Fruit fly (Drosophila melanogaster) whole organism, prepupa: ENCODE results near the gene CG4455.

Experiments
- CG10631 ChIP-seq: fragments of 200-800 bp; sonication (Bioruptor generic); optimal IDR thresholded peaks from 2 replicates; lab custom pipeline; 2016; ENCODE audit warnings: missing biosample characterization, missing genetic modification characterization
- CG10669 ChIP-seq: fragments of 200-800 bp; sonication (Bioruptor generic); optimal IDR thresholded peaks from 3 replicates; lab custom pipeline; 2018; ENCODE audit warnings: missing biosample characterization, mild to moderate bottlenecking, missing genetic modification characterization, moderate library complexity
- CG11294 ChIP-seq: fragments of 200-800 bp; sonication (Bioruptor generic); IDR thresholded peaks from 2 replicates; pipeline ENCODE4 v1.3.6; 2022; ENCODE audit warnings: missing biosample characterization, missing genetic modification characterization
- CG11762 ChIP-seq: fragments of 200-800 bp; sonication (Bioruptor generic); optimal IDR thresholded peaks from 3 replicates; lab custom pipeline; 2016; ENCODE audit warnings: missing biosample characterization, missing genetic modification characterization; ENCODE audit not compliant: insufficient read depth
- CG11902 ChIP-seq: fragments of 200-800 bp; sonication (Bioruptor generic); optimal IDR thresholded peaks from 3 replicates; lab custom pipeline; 2016; ENCODE audit warnings: missing biosample characterization, missing genetic modification characterization
- CG1621 ChIP-seq: fragments of 200-800 bp; sonication (Bioruptor generic); optimal IDR thresholded peaks from 3 replicates; lab custom pipeline; 2018; ENCODE audit warnings: missing biosample characterization, mild to moderate bottlenecking, missing genetic modification characterization
- CG16779 ChIP-seq: fragments of 200-800 bp; sonication (Bioruptor generic); optimal IDR thresholded peaks from 3 replicates; lab custom pipeline; 2017; ENCODE audit warnings: missing biosample characterization, mild to moderate bottlenecking, missing genetic modification characterization
- CG3032 ChIP-seq: fragments of 200-800 bp; optimal IDR thresholded peaks from 2 replicates; lab custom pipeline; 2019; ENCODE audit warnings: missing biosample characterization, mild to moderate bottlenecking, missing genetic modification characterization, moderate library complexity
- CG31627 ChIP-seq: fragments of 200-800 bp; sonication (Bioruptor generic); optimal IDR thresholded peaks from 3 replicates; lab custom pipeline; 2016; ENCODE audit warnings: missing biosample characterization, missing genetic modification characterization
- CG32006 ChIP-seq: fragments of 200-800 bp; sonication (Bioruptor generic); optimal IDR thresholded peaks from 3 replicates; lab custom pipeline; 2017; ENCODE audit warnings: missing biosample characterization, mild to moderate bottlenecking, missing genetic modification characterization
- CG3919 ChIP-seq: fragments of 200-800 bp; sonication (Bioruptor generic); optimal IDR thresholded peaks from 3 replicates; lab custom pipeline; 2016; ENCODE audit warnings: missing biosample characterization, missing genetic modification characterization
- CG4318 ChIP-seq: fragments of 200-800 bp; sonication (Bioruptor generic); optimal IDR thresholded peaks from 3 replicates; lab custom pipeline; 2017; ENCODE audit warnings: missing biosample characterization, mild to moderate bottlenecking, missing genetic modification characterization
- CG6163 ChIP-seq: fragments of 200-800 bp; sonication (Bioruptor generic); IDR thresholded peaks from 3 replicates; pipeline ENCODE4 v1.3.6; 2022; ENCODE audit warnings: missing biosample characterization, missing genetic modification characterization
- CG6276 ChIP-seq: fragments of 200-800 bp; sonication (Bioruptor generic); optimal IDR thresholded peaks from 2 replicates; lab custom pipeline; 2017; ENCODE audit warnings: missing biosample characterization, mild to moderate bottlenecking, missing genetic modification characterization
- CG6808 ChIP-seq: fragments of 200-800 bp; sonication (Bioruptor generic); optimal IDR thresholded peaks from 3 replicates; lab custom pipeline; 2017; ENCODE audit warnings: missing biosample characterization, missing genetic modification characterization, mild to moderate bottlenecking, moderate library complexity, missing genetic modification reagents
- CG6854 ChIP-seq: fragments of 200-800 bp; sonication (Bioruptor generic); optimal IDR thresholded peaks from 2 replicates; lab custom pipeline; 2017; ENCODE audit warnings: missing biosample characterization, mild to moderate bottlenecking, missing genetic modification characterization
- CG7368 ChIP-seq: fragments of 200-800 bp; sonication (Bioruptor generic); optimal IDR thresholded peaks from 3 replicates; lab custom pipeline; 2016; ENCODE audit warnings: missing biosample characterization, missing genetic modification characterization
- CG8119 ChIP-seq: fragments of 200-800 bp; sonication (Bioruptor generic); IDR thresholded peaks from 3 replicates; pipeline ENCODE4 v1.3.6; 2022; ENCODE audit warnings: missing biosample characterization, missing genetic modification characterization
- CG8319 ChIP-seq: fragments of 200-800 bp; sonication (Bioruptor generic); optimal IDR thresholded peaks from 3 replicates; lab custom pipeline; 2016; ENCODE audit warnings: missing biosample characterization, missing genetic modification characterization
- CG8632 ChIP-seq: fragments of 200-800 bp; sonication (Bioruptor generic); optimal IDR thresholded peaks from 3 replicates; lab custom pipeline; 2016; ENCODE audit warnings: missing biosample characterization, missing genetic modification characterization
- CG9139 ChIP-seq: fragments of 200-800 bp; sonication (Bioruptor generic); optimal IDR thresholded peaks from 3 replicates; lab custom pipeline; 2017; ENCODE audit warnings: missing biosample characterization, mild to moderate bottlenecking, missing genetic modification characterization
- Eip75B ChIP-seq: fragments of 200-800 bp; sonication (Bioruptor generic); optimal IDR thresholded peaks from 3 replicates; lab custom pipeline; 2016; ENCODE audit warnings: missing biosample characterization, missing genetic modification characterization
- Eip78C ChIP-seq: fragments of 200-800 bp; sonication (Bioruptor generic); peaks from one replicate; lab custom pipeline; 2016; ENCODE audit warnings: missing biosample characterization, missing genetic modification characterization
- Eip93F ChIP-seq: fragments of 200-800 bp; sonication (Bioruptor generic); optimal IDR thresholded peaks from 2 replicates; lab custom pipeline; 2016; ENCODE audit warnings: missing biosample characterization, mild to moderate bottlenecking, missing genetic modification characterization
- Ets21C ChIP-seq: fragments of 200-800 bp; sonication (Bioruptor generic); optimal IDR thresholded peaks from 3 replicates; lab custom pipeline; 2016; ENCODE audit warnings: missing biosample characterization, missing genetic modification characterization
- Gug ChIP-seq: fragments of 200-800 bp; sonication (Bioruptor generic); IDR thresholded peaks from 2 replicates; pipeline ENCODE4 v1.3.6; 2022; ENCODE audit warnings: missing biosample characterization, missing genetic modification characterization
- Hr38 ChIP-seq: sonication (Bioruptor generic); optimal IDR thresholded peaks from 2 replicates; lab custom pipeline; 2016; ENCODE audit warnings: missing biosample characterization, missing genetic modification characterization
- Hr39 ChIP-seq: fragments of 200-800 bp; sonication (Bioruptor generic); optimal IDR thresholded peaks from 2 replicates; lab custom pipeline; 2016; ENCODE audit warnings: missing biosample characterization, missing genetic modification characterization
- Hr4 ChIP-seq: fragments of 200-800 bp; sonication (Bioruptor generic); optimal IDR thresholded peaks from 3 replicates; lab custom pipeline; 2016; ENCODE audit warnings: missing biosample characterization, missing genetic modification characterization
- Lpt ChIP-seq: fragments of 200-800 bp; sonication (Bioruptor generic); optimal IDR thresholded peaks from 3 replicates; lab custom pipeline; 2016; ENCODE audit warnings: missing biosample characterization, missing genetic modification characterization
- OdsH ChIP-seq: fragments of 200-800 bp; sonication (Bioruptor generic); optimal IDR thresholded peaks from 3 replicates; lab custom pipeline; 2016; ENCODE audit warnings: missing biosample characterization, missing genetic modification characterization
- Smox ChIP-seq: fragments of 200-800 bp; sonication (Bioruptor generic); optimal IDR thresholded peaks from 3 replicates; lab custom pipeline; 2016; ENCODE audit warnings: missing biosample characterization, missing genetic modification characterization
- Sox14 ChIP-seq: fragments of 200-800 bp; sonication (Bioruptor generic); optimal IDR thresholded peaks from 3 replicates; lab custom pipeline; 2016; ENCODE audit warnings: missing biosample characterization, missing genetic modification characterization
- Sox15 ChIP-seq: fragments of 200-800 bp; sonication (Bioruptor generic); optimal IDR thresholded peaks from 3 replicates; lab custom pipeline; 2016; ENCODE audit warnings: missing biosample characterization, missing genetic modification characterization
- achi ChIP-seq: fragments of 200-800 bp; sonication (Bioruptor generic); optimal IDR thresholded peaks from 3 replicates; lab custom pipeline; 2016; ENCODE audit warnings: missing biosample characterization, missing genetic modification characterization
- acj6 ChIP-seq: fragments of 200-800 bp; sonication (Bioruptor generic); optimal IDR thresholded peaks from 3 replicates; lab custom pipeline; 2016; ENCODE audit warnings: missing biosample characterization, missing genetic modification characterization
- cyc ChIP-seq: fragments of 200-800 bp; sonication (Bioruptor generic); optimal IDR thresholded peaks from 3 replicates; lab custom pipeline; 2016; ENCODE audit warnings: missing biosample characterization, missing genetic modification characterization
- eg ChIP-seq: fragments of 200-800 bp; sonication (Bioruptor generic); IDR thresholded peaks from 3 replicates; pipeline ENCODE4 v1.3.6; 2022; ENCODE audit warnings: missing biosample characterization, missing genetic modification characterization
- esn ChIP-seq: fragments of 200-800 bp; sonication (Bioruptor generic); optimal IDR thresholded peaks from 2 replicates; lab custom pipeline; 2016; ENCODE audit warnings: missing biosample characterization, mild to moderate bottlenecking, missing genetic modification characterization, moderate library complexity
- fd59A ChIP-seq: fragments of 200-800 bp; sonication (Bioruptor generic); optimal IDR thresholded peaks from 2 replicates; lab custom pipeline; 2017; ENCODE audit warnings: missing biosample characterization, mild to moderate bottlenecking, missing genetic modification characterization, missing genetic modification reagents
- fd85E ChIP-seq: fragments of 200-800 bp; sonication (Bioruptor generic); optimal IDR thresholded peaks from 3 replicates; lab custom pipeline; 2016; ENCODE audit warnings: missing biosample characterization, missing genetic modification characterization
- lz ChIP-seq: fragments of 200-800 bp; sonication (Bioruptor generic); optimal IDR thresholded peaks from 3 replicates; lab custom pipeline; 2016; ENCODE audit warnings: missing biosample characterization, missing genetic modification characterization
- pdm3 ChIP-seq: fragments of 200-800 bp; sonication (Bioruptor generic); optimal IDR thresholded peaks from 3 replicates; lab custom pipeline; 2016; ENCODE audit warnings: missing biosample characterization, missing genetic modification characterization
- salr ChIP-seq, 2 experiments: fragments of 200-800 bp; sonication (Bioruptor generic); optimal IDR thresholded peaks; 3 replicates each; lab custom pipeline; 2016 to 2018; ENCODE audit warnings: missing biosample characterization in 2 of 2, missing genetic modification characterization in 2 of 2, mild to moderate bottlenecking in 1 of 2
- spab ChIP-seq: fragments of 200-800 bp; sonication (Bioruptor generic); optimal IDR thresholded peaks from 2 replicates; lab custom pipeline; 2017; ENCODE audit warnings: missing biosample characterization, mild to moderate bottlenecking, missing genetic modification characterization, missing genetic modification reagents
- svp ChIP-seq: fragments of 200-800 bp; sonication (Bioruptor generic); peaks from one replicate; lab custom pipeline; 2016; ENCODE audit warnings: missing biosample characterization, missing genetic modification characterization
- topi ChIP-seq: fragments of 200-800 bp; sonication (Bioruptor generic); optimal IDR thresholded peaks from 3 replicates; lab custom pipeline; 2016; ENCODE audit warnings: missing biosample characterization, missing genetic modification characterization
- vri ChIP-seq: fragments of 200-800 bp; sonication (Bioruptor generic); optimal IDR thresholded peaks from 3 replicates; lab custom pipeline; 2016; ENCODE audit warnings: missing biosample characterization, mild to moderate bottlenecking, missing genetic modification characterization

CG4455 gene

DNA sequence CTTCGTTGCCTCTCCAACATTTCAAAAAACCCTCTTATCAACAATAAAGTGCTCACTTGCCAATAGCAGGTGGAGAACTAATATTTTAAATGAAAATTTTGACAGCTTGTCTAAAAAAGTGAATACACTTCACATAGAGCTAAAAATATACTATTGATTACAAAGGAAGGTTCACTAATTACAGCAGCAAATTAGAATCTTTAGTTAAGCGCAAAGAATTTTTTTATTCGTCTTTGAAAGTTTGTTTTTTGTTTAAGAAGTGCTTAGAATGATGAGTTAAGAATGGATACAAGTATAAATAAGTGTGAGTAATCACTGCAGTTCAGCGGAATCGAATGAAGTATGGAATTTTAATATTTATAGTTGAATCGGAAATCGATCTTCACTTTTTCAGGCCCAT, 10.5 kb upstream of the CG4455 start, which contains the start of gene CG44405:
Gene CG44405 (minus strand): TSS at position 101 of the 400 bp plus-strand sequence.
- TF ChIP-seq CG6163 (GFP tag; lab: Robert Waterston, UW) (no peak), CG6854 (GFP tag; lab: Kevin White, UChicago) (no peak), CG11762 (no peak), Hr39 (no peak), CG3032 (tag; lab: Kevin White, UChicago) (no peak), CG8632 (GFP tag; lab: Kevin White, UChicago) (no peak), CG7368 (GFP tag; lab: Kevin White, UChicago) (no peak), salr (GFP tag; optimal IDR thresholded peaks at IDR 0.05; lab: Kevin White, UChicago) (no peak), Lpt (GFP tag; lab: Kevin White, UChicago) (no peak), eg (GFP tag; lab: Robert Waterston, UW) (no peak), svp (GFP tag; lab: Kevin White, UChicago) (no peak), CG8319 (no peak), fd59A (GFP tag; lab: Kevin White, UChicago) (no peak), Eip75B (GFP tag; lab: Kevin White, UChicago) (no peak)

DNA sequence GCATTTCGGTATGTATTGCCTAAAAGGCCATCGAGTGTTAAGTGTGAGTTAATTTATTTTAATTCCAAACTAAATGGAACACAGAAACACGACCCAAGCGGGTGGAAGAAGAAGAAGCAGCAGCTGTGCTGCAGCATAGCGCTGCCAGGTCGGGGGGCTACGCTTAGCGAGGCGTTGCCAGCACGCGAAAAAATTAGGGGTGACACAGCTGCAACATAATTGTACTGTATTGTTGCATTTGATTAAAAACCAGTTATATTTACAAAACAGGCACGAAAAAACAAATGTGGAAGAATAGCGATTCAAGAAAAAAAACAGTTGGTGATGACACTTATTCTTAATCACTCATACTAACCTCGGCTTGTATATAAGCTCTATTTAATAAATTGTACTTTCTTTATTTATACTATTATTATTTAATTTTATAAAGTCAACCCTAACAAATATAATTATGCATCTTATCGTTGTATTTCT, 2.5 kb upstream of the CG4455 start:
- peak; percentile 78 for TF ChIP-seq Smox (GFP tag; lab: Kevin White, UChicago)
- TF ChIP-seq Sox15 (GFP tag; lab: Kevin White, UChicago): peak; percentile 76
- TF ChIP-seq Hr38 (GFP tag; lab: Kevin White, UChicago): no peak
- TF ChIP-seq Gug (GFP tag; lab: Robert Waterston, UW): peak; percentile 61; the same call in 1 of the 2 replicates
- TF ChIP-seq svp (GFP tag; lab: Kevin White, UChicago): peak; percentile 86
- peak; percentile 77 for TF ChIP-seq CG6163 (GFP tag; lab: Robert Waterston, UW)
- TF ChIP-seq Eip78C (GFP tag; lab: Kevin White, UChicago): no peak
- peak; percentile 86 for TF ChIP-seq esn (GFP tag; lab: Kevin White, UChicago)
- TF ChIP-seq CG11902: peak; percentile 64
- TF ChIP-seq CG10669 (GFP tag; lab: Kevin White, UChicago): no peak
- peak; percentile 30 for TF ChIP-seq spab (GFP tag; lab: Kevin White, UChicago)
- TF ChIP-seq Sox14: no peak
- peak; percentile 48 for TF ChIP-seq Eip93F (GFP tag; lab: Kevin White, UChicago)
- TF ChIP-seq CG9139: peak; percentile 6
- peak; percentile 88 for TF ChIP-seq Hr39
- peak; percentile 82 for TF ChIP-seq cyc (GFP tag; lab: Kevin White, UChicago)
- peak; percentile 37 for TF ChIP-seq CG6854 (GFP tag; lab: Kevin White, UChicago)
- TF ChIP-seq pdm3: no peak
- peak; percentile 81 for TF ChIP-seq eg (GFP tag; lab: Robert Waterston, UW)
- peak; percentile 76 for TF ChIP-seq CG10631 (GFP tag; lab: Kevin White, UChicago)
- TF ChIP-seq Ets21C (GFP tag; lab: Kevin White, UChicago): peak; percentile 83
- TF ChIP-seq fd59A (GFP tag; lab: Kevin White, UChicago): peak; percentile 40
- TF ChIP-seq Eip75B (GFP tag; lab: Kevin White, UChicago): no peak
- TF ChIP-seq CG8319: peak; percentile 51
- no peak for TF ChIP-seq CG32006 (GFP tag; lab: Kevin White, UChicago)
- no peak; the same call in 1 of the 3 replicates for TF ChIP-seq CG8119 (GFP tag; lab: Robert Waterston, UW)
- TF ChIP-seq salr (GFP tag; optimal IDR thresholded peaks at IDR 0.05; lab: Kevin White, UChicago): no peak
- TF ChIP-seq CG11294 (GFP tag; lab: Robert Waterston, UW): no peak; the same call in 1 of the 2 replicates
- TF ChIP-seq acj6: no peak
- no peak for TF ChIP-seq CG3919 (GFP tag; lab: Kevin White, UChicago)
- peak; percentile 66 for TF ChIP-seq CG11762
- peak; percentile 16 for TF ChIP-seq fd85E
- no peak for TF ChIP-seq CG3032 (tag; lab: Kevin White, UChicago)
- TF ChIP-seq CG7368 (GFP tag; lab: Kevin White, UChicago): peak; percentile 46
- TF ChIP-seq CG1621 (tag; lab: Kevin White, UChicago): no peak
- TF ChIP-seq topi (GFP tag; lab: Kevin White, UChicago): no peak
- TF ChIP-seq vri (GFP tag; lab: Kevin White, UChicago): peak; percentile 73
- TF ChIP-seq OdsH (GFP tag; lab: Kevin White, UChicago): peak; percentile 76
- peak; percentile 74 for TF ChIP-seq achi
- no peak for TF ChIP-seq CG6808 (GFP tag; lab: Kevin White, UChicago)
- TF ChIP-seq CG6276 (GFP tag; lab: Kevin White, UChicago): no peak
- TF ChIP-seq CG4318 (GFP tag; lab: Kevin White, UChicago): peak; percentile 75
- TF ChIP-seq lz (GFP tag; lab: Kevin White, UChicago): peak; percentile 80
- peak; percentile 84 for TF ChIP-seq CG31627 (GFP tag; lab: Kevin White, UChicago)
- peak; percentile 59 for TF ChIP-seq Hr4
- TF ChIP-seq CG16779 (tag; lab: Kevin White, UChicago): no peak
